Worm (Caenorhabditis elegans): ENCODE results near the gene srd-29.

Gene srd-29

ce11 chrV:7600149-7600548, 35.4 kb upstream of the srd-29 start, which contains the start of gene C50E3.9:
Gene C50E3.9, minus strand, starts transcription at chrV:7600249.
- TF ChIP-seq xbp-1 (tag; optimal IDR thresholded peaks at IDR 0.05) (no peak), nhr-76 (tag; optimal IDR thresholded peaks at IDR 0.05) (no peak), rnt-1 (tag; optimal IDR thresholded peaks at IDR 0.05) (no peak), zag-1 (tag; optimal IDR thresholded peaks at IDR 0.05) (no peak), nhr-11 (tag; optimal IDR thresholded peaks at IDR 0.05) (no peak), fkh-10 (GFP tag; optimal IDR thresholded peaks at IDR 0.05) (no peak), Y116A8C.19 (tag; optimal IDR thresholded peaks at IDR 0.05; ENCODE audit: borderline replicate concordance) (no peak)

ce11 chrV:7601443-7601842, 34.1 kb upstream of the srd-29 start, which contains the start of gene scl-26:
Gene scl-26, minus strand, starts transcription at chrV:7601543.
- no peak for TF ChIP-seq rnt-1 (tag; optimal IDR thresholded peaks at IDR 0.05)
- no peak for TF ChIP-seq nhr-77 (tag; optimal IDR thresholded peaks at IDR 0.05)
- TF ChIP-seq elt-2 (tag; optimal IDR thresholded peaks at IDR 0.05) = no peak
- TF ChIP-seq unc-98 (GFP tag; IDR thresholded peaks at IDR 0.05) = no peak
- TF ChIP-seq fos-1 (tag; optimal IDR thresholded peaks at IDR 0.05) = no peak
- TF ChIP-seq ceh-90 (tag; optimal IDR thresholded peaks at IDR 0.05) = no peak
- no peak for TF ChIP-seq zip-4 (GFP tag; optimal IDR thresholded peaks at IDR 0.05)
- TF ChIP-seq ama-1 (optimal IDR thresholded peaks at IDR 0.05) = no peak
- no peak for TF ChIP-seq dsc-1 (tag; optimal IDR thresholded peaks at IDR 0.05)
- no peak for TF ChIP-seq sox-4 (tag; optimal IDR thresholded peaks at IDR 0.05)
- no peak for TF ChIP-seq ces-1 (GFP tag; optimal IDR thresholded peaks at IDR 0.05)

- no peak for TF ChIP-seq ets-5 (GFP tag; IDR thresholded peaks at IDR 0.05)
- no peak for TF ChIP-seq lin-39 (tag; optimal IDR thresholded peaks at IDR 0.05)
Observed at ce11 chrV:7603404-7603803, 32.2 kb upstream of the srd-29 start, which contains the start of gene C50E3.11. Gene C50E3.11, minus strand, starts transcription at chrV:7603486.

ce11 chrV:7604858-7605257, 30.7 kb upstream of the srd-29 start, which contains the start of gene clec-213:
Gene clec-213, plus strand, starts transcription at chrV:7605158.
- no peak for TF ChIP-seq nhr-77 (tag; optimal IDR thresholded peaks at IDR 0.05)
- no peak for TF ChIP-seq nhr-19 (GFP tag; conservative IDR thresholded peaks at IDR 0.05)
- TF ChIP-seq unc-86 (tag; optimal IDR thresholded peaks at IDR 0.05) = no peak
- no peak for TF ChIP-seq C16A3.4 (tag; optimal IDR thresholded peaks at IDR 0.05)
- TF ChIP-seq nhr-71 (tag; optimal IDR thresholded peaks at IDR 0.05) = no peak
- TF ChIP-seq pqm-1 (tag; optimal IDR thresholded peaks at IDR 0.05) = no peak
- TF ChIP-seq ceh-88 (GFP tag; IDR thresholded peaks at IDR 0.05) = no peak
- no peak for TF ChIP-seq xbp-1 (tag; optimal IDR thresholded peaks at IDR 0.05)
- no peak for TF ChIP-seq unc-98 (GFP tag; IDR thresholded peaks at IDR 0.05)
- no peak for TF ChIP-seq Y116A8C.19 (tag; optimal IDR thresholded peaks at IDR 0.05; ENCODE audit: borderline replicate concordance)

- TF ChIP-seq hlh-4 (tag; optimal IDR thresholded peaks at IDR 0.05) (no peak), elt-2 (tag; optimal IDR thresholded peaks at IDR 0.05) (peak; percentile 32)
Observed at ce11 chrV:7609698-7610420, 25.7 kb upstream of the srd-29 start, which contains the start of the genes folt-3 and clec-214. Gene folt-3, minus strand, starts transcription at chrV:7609748. Gene clec-214, plus strand, starts transcription at chrV:7610370.

ce11 chrV:7612044-7612443, 23.5 kb upstream of the srd-29 start, which contains the start of gene clec-215:
Gene clec-215, plus strand, starts transcription at chrV:7612344.
- no peak for TF ChIP-seq lin-15B (tag; optimal IDR thresholded peaks at IDR 0.05)
- no peak for TF ChIP-seq nhr-20 (tag; optimal IDR thresholded peaks at IDR 0.05)
- TF ChIP-seq C34B4.2 (tag; optimal IDR thresholded peaks at IDR 0.05) = no peak
- TF ChIP-seq ceh-88 (GFP tag; IDR thresholded peaks at IDR 0.05) = no peak
- TF ChIP-seq nhr-47 (tag; optimal IDR thresholded peaks at IDR 0.05) = no peak
- no peak for TF ChIP-seq lin-39 (tag; optimal IDR thresholded peaks at IDR 0.05)
- no peak for TF ChIP-seq ztf-4 (tag; optimal IDR thresholded peaks at IDR 0.05)
- no peak for TF ChIP-seq ces-1 (GFP tag; optimal IDR thresholded peaks at IDR 0.05)
- no peak for TF ChIP-seq Y116A8C.19 (tag; optimal IDR thresholded peaks at IDR 0.05; ENCODE audit: borderline replicate concordance)
- no peak for TF ChIP-seq C04F5.9 (tag; optimal IDR thresholded peaks at IDR 0.05)

All from whole organism, L1 larva.